Worm (Caenorhabditis elegans) whole organism, young adult: Measurements from ENCODE around the gene hyl-1.

Source experiments
- B0035.1 ChIP-seq: sonication (generic microtip); optimal IDR thresholded peaks from 2 replicates; lab custom pipeline; 2016; ENCODE audit warnings: missing genetic modification characterization, mild to moderate bottlenecking, missing compliant biosample characterization, missing genotype, missing genetic modification reagents
- B0261.1 ChIP-seq: sonication (generic microtip); optimal IDR thresholded peaks from 2 replicates; lab custom pipeline; 2016; ENCODE audit warnings: mild to moderate bottlenecking, missing genetic modification characterization, moderate library complexity, missing compliant biosample characterization
- C17E4.6 ChIP-seq: fragments of 200-800 bp; sonication (Bioruptor generic); IDR thresholded peaks from 2 replicates; pipeline ENCODE4 v1.3.6; 2022; ENCODE audit warnings: missing genetic modification reagents, missing genetic modification characterization, missing compliant biosample characterization
- F22D6.2 ChIP-seq: sonication (generic microtip); optimal IDR thresholded peaks from 2 replicates; lab custom pipeline; 2016; ENCODE audit warnings: mild to moderate bottlenecking, missing genetic modification characterization, missing compliant biosample characterization
- F49E8.2 ChIP-seq: sonication (generic microtip); optimal IDR thresholded peaks from 3 replicates; lab custom pipeline; 2017; ENCODE audit warnings: missing genetic modification characterization, mild to moderate bottlenecking, missing compliant biosample characterization, antibody characterized with exemption, moderate library complexity; ENCODE audit not compliant: insufficient read depth
- F52B5.7 ChIP-seq: sonication (generic microtip); optimal IDR thresholded peaks from 2 replicates; lab custom pipeline; 2016; ENCODE audit warnings: mild to moderate bottlenecking, missing genetic modification characterization, missing compliant biosample characterization
- K12H6.12 ChIP-seq: fragments of 200-800 bp; sonication (Bioruptor generic); optimal IDR thresholded peaks from 2 replicates; lab custom pipeline; 2018; ENCODE audit warnings: mild to moderate bottlenecking, missing genetic modification characterization, missing compliant biosample characterization
- T26A5.8 ChIP-seq: sonication (generic microtip); optimal IDR thresholded peaks from 2 replicates; lab custom pipeline; 2016; ENCODE audit warnings: missing genetic modification characterization, missing compliant biosample characterization
- Y53G8AR.9 ChIP-seq: fragments of 200-800 bp; sonication (Bioruptor generic); conservative IDR thresholded peaks from 2 replicates; pipeline ENCODE4 v1.3.6; 2022; ENCODE audit warnings: missing genetic modification reagents, missing genetic modification characterization, missing compliant biosample characterization
- Y56A3A.18 ChIP-seq: fragments of 200-800 bp; sonication (Bioruptor generic); IDR thresholded peaks from 2 replicates; pipeline ENCODE4 v1.3.6; 2022; ENCODE audit warnings: missing genetic modification reagents, missing genetic modification characterization, missing compliant biosample characterization
- Y79H2A.3 ChIP-seq: fragments of 200-800 bp; sonication (Bioruptor generic); conservative IDR thresholded peaks from 2 replicates; pipeline ENCODE4 v1.3.6; 2022; ENCODE audit warnings: missing genetic modification reagents, missing genetic modification characterization, missing compliant biosample characterization
- ZK185.1 ChIP-seq: sonication (generic microtip); optimal IDR thresholded peaks from 2 replicates; lab custom pipeline; 2016; ENCODE audit warnings: mild to moderate bottlenecking, missing genetic modification characterization, missing compliant biosample characterization; ENCODE audit not compliant: poor library complexity, severe bottlenecking
- ama-1 ChIP-seq, 3 experiments: fragments of 150-350 bp in 1 of 3; sonication (generic microtip) in 2 of 3; optimal IDR thresholded peaks; 2 replicates each; lab custom pipeline; 2014 to 2018; ENCODE audit warnings: missing biosample characterization in 2 of 3, missing genetic modification characterization in 2 of 3, missing genetic modification reagents in 2 of 3
- aptf-3 ChIP-seq: fragments of 200-800 bp; sonication (Bioruptor generic); IDR thresholded peaks from 2 replicates; pipeline ENCODE4 v1.3.6; 2022; ENCODE audit warnings: missing genetic modification characterization, missing compliant biosample characterization
- athp-1 ChIP-seq: sonication (generic microtip); optimal IDR thresholded peaks from 2 replicates; lab custom pipeline; 2017; ENCODE audit warnings: mild to moderate bottlenecking, missing genetic modification characterization, missing compliant biosample characterization
- cebp-1 ChIP-seq, 2 experiments: fragments of 200-800 bp in 1 of 2; sonication (Bioruptor generic) in 1 of 2; sonication (generic microtip) in 1 of 2; IDR thresholded peaks in 1 of 2; optimal IDR thresholded peaks in 1 of 2; 2 replicates each; pipeline versions ENCODE4 v1.3.6 to Lab custom; 2017 to 2022; ENCODE audit warnings: missing compliant biosample characterization in 2 of 2, missing genetic modification characterization in 2 of 2, mild to moderate bottlenecking in 1 of 2, missing genetic modification reagents in 1 of 2, moderate library complexity in 1 of 2
- cebp-2 ChIP-seq: fragments of 200-800 bp; sonication (Bioruptor generic); IDR thresholded peaks from 2 replicates; pipeline ENCODE4 v1.3.6; 2022; ENCODE audit warnings: missing genetic modification characterization, missing compliant biosample characterization
- ceh-27 ChIP-seq: fragments of 200-800 bp; sonication (Bioruptor generic); optimal IDR thresholded peaks from 2 replicates; lab custom pipeline; 2018; ENCODE audit warnings: mild to moderate bottlenecking, missing genetic modification characterization, moderate library complexity, missing compliant biosample characterization
- ceh-91 ChIP-seq: fragments of 200-800 bp; sonication (Bioruptor generic); IDR thresholded peaks from 2 replicates; pipeline ENCODE4 v1.3.6; 2022; ENCODE audit warnings: missing genetic modification reagents, missing genetic modification characterization, missing compliant biosample characterization
- dpff-1 ChIP-seq: sonication (generic microtip); optimal IDR thresholded peaks from 2 replicates; lab custom pipeline; 2017; ENCODE audit warnings: mild to moderate bottlenecking, missing genetic modification characterization, missing compliant biosample characterization
- ekl-4 ChIP-seq: fragments of 200-800 bp; sonication (Bioruptor generic); IDR thresholded peaks from 2 replicates; pipeline ENCODE4 v1.3.6; 2022; ENCODE audit warnings: missing genetic modification reagents, missing genetic modification characterization, missing compliant biosample characterization
- hlh-26 ChIP-seq: fragments of 200-800 bp; sonication (Bioruptor generic); conservative IDR thresholded peaks from 2 replicates; pipeline ENCODE4 v1.3.6; 2022; ENCODE audit warnings: missing genetic modification reagents, missing genetic modification characterization, missing compliant biosample characterization
- hmg-1.2 ChIP-seq: fragments of 200-800 bp; sonication (Bioruptor generic); IDR thresholded peaks from 2 replicates; pipeline ENCODE4 v1.3.6; 2022; ENCODE audit warnings: missing genetic modification reagents, missing genetic modification characterization, missing compliant biosample characterization
- lin-26 ChIP-seq: fragments of 200-800 bp; sonication (Bioruptor generic); IDR thresholded peaks from 2 replicates; pipeline ENCODE4 v1.3.6; 2022; ENCODE audit warnings: missing genetic modification reagents, missing genetic modification characterization, missing compliant biosample characterization
- lin-40 ChIP-seq: sonication (generic microtip); optimal IDR thresholded peaks from 2 replicates; lab custom pipeline; 2016; ENCODE audit warnings: missing genetic modification characterization, mild to moderate bottlenecking, missing compliant biosample characterization, missing genotype, missing genetic modification reagents
- madf-6 ChIP-seq: fragments of 200-800 bp; sonication (Bioruptor generic); IDR thresholded peaks from 2 replicates; pipeline ENCODE4 v1.3.6; 2022; ENCODE audit warnings: missing genetic modification reagents, missing genetic modification characterization, missing compliant biosample characterization
- mes-4 ChIP-seq: sonication (generic microtip); optimal IDR thresholded peaks from 2 replicates; lab custom pipeline; 2016; ENCODE audit warnings: missing genotype, missing genetic modification characterization, missing compliant biosample characterization
- nfya-1 ChIP-seq: sonication (generic microtip); optimal IDR thresholded peaks from 2 replicates; lab custom pipeline; 2017; ENCODE audit warnings: antibody characterized with exemption, missing compliant biosample characterization, missing genetic modification characterization, borderline replicate concordance; ENCODE audit not compliant: insufficient read depth
- nfya-2 ChIP-seq: fragments of 200-800 bp; sonication (Bioruptor generic); IDR thresholded peaks from 2 replicates; pipeline ENCODE4 v1.3.6; 2022; ENCODE audit warnings: missing genetic modification reagents, missing genetic modification characterization, missing compliant biosample characterization
- nhr-90 ChIP-seq: sonication (generic microtip); optimal IDR thresholded peaks from 2 replicates; lab custom pipeline; 2016; ENCODE audit warnings: missing genotype, mild to moderate bottlenecking, missing genetic modification characterization, missing compliant biosample characterization
- pha-4 ChIP-seq: fragments of 150-350 bp; sonication (generic microtip); optimal IDR thresholded peaks from 2 replicates; lab custom pipeline; 2014; ENCODE audit warnings: missing biosample characterization, missing genetic modification reagents, missing genetic modification characterization
- rpc-1 ChIP-seq, 2 experiments: fragments of 150-350 bp in 1 of 2; sonication (generic microtip) in 1 of 2; optimal IDR thresholded peaks; 2 replicates each; lab custom pipeline; 2014 to 2018; ENCODE audit warnings: missing biosample characterization in 1 of 2, missing genetic modification characterization in 1 of 2, missing genetic modification reagents in 1 of 2, missing genotype in 1 of 2
- sdz-38 ChIP-seq: sonication (generic microtip); optimal IDR thresholded peaks from 2 replicates; lab custom pipeline; 2016; ENCODE audit warnings: missing genotype, missing genetic modification characterization, missing compliant biosample characterization
- snpc-1.1 ChIP-seq: sonication (generic microtip); optimal IDR thresholded peaks from 2 replicates; lab custom pipeline; 2017; ENCODE audit warnings: missing genetic modification characterization, mild to moderate bottlenecking, missing compliant biosample characterization, antibody characterized with exemption, moderate library complexity, missing genotype, missing genetic modification reagents; ENCODE audit not compliant: insufficient read depth
- somi-1 ChIP-seq: fragments of 200-800 bp; sonication (Bioruptor generic); optimal IDR thresholded peaks from 2 replicates; lab custom pipeline; 2018; ENCODE audit warnings: mild to moderate bottlenecking, missing genetic modification characterization, missing compliant biosample characterization
- tbp1 ChIP-seq: fragments of 200-800 bp; sonication (Bioruptor generic); optimal IDR thresholded peaks from 2 replicates; lab custom pipeline; 2018; ENCODE audit warnings: mild to moderate bottlenecking, missing genetic modification characterization, missing compliant biosample characterization
- tbx-9 ChIP-seq: sonication (generic microtip); optimal IDR thresholded peaks from 2 replicates; lab custom pipeline; 2016; ENCODE audit warnings: borderline replicate concordance, missing genetic modification characterization, inconsistent platforms, missing compliant biosample characterization
- tlf-1 ChIP-seq: fragments of 200-800 bp; sonication (Bioruptor generic); optimal IDR thresholded peaks from 2 replicates; lab custom pipeline; 2018; ENCODE audit warnings: mild to moderate bottlenecking, missing genetic modification characterization, missing compliant biosample characterization
- unc-130 ChIP-seq: sonication (generic microtip); optimal IDR thresholded peaks from 2 replicates; lab custom pipeline; 2016; ENCODE audit warnings: missing genetic modification reagents, missing genetic modification characterization, missing compliant biosample characterization
- unc-62 ChIP-seq: fragments of 150-350 bp; optimal IDR thresholded peaks from 2 replicates; lab custom pipeline; 2014; ENCODE audit warnings: missing biosample characterization, missing genetic modification reagents, missing genetic modification characterization
- zim-3 ChIP-seq: sonication (generic microtip); optimal IDR thresholded peaks from 2 replicates; lab custom pipeline; 2017; ENCODE audit warnings: mild to moderate bottlenecking, missing genetic modification characterization, moderate library complexity, missing compliant biosample characterization
- ztf-26 ChIP-seq: sonication (generic microtip); optimal IDR thresholded peaks from 2 replicates; lab custom pipeline; 2017; ENCODE audit warnings: missing genetic modification characterization, missing compliant biosample characterization

hyl-1 gene

ce11 chrIV:8523981-8524380, 14.9 kb upstream of the hyl-1 start:
- TF ChIP-seq athp-1 (tag; lab: Kevin White, UChicago) (no peak), ztf-26 (tag; lab: Kevin White, UChicago) (no peak), ceh-91 (GFP tag; lab: Robert Waterston, UW) (no peak), Y79H2A.3 (no peak), tlf-1 (GFP tag; lab: Kevin White, UChicago) (no peak), dpff-1 (tag; lab: Kevin White, UChicago) (no peak), B0261.1 (tag; lab: Kevin White, UChicago) (no peak)
- TF ChIP-seq, all 124 proteins: peak for 0

ce11 chrIV:8526050-8526449, 12.9 kb upstream of the hyl-1 start:
- TF ChIP-seq lin-26 (GFP tag; lab: Robert Waterston, UW) (0 out of 2 replicates have a peak, but pooled peaks have one; percentile 40), K12H6.12 (peak; percentile 16), somi-1 (peak; percentile 67), lin-40 (peak; percentile 21), tbx-9 (tag; lab: Kevin White, UChicago) (no peak), pha-4 (tag; lab: Kevin White, UChicago) (no peak)

ce11 chrIV:8526579-8526978, 12.3 kb upstream of the hyl-1 start:
- TF ChIP-seq F22D6.2 (tag; lab: Kevin White, UChicago) (no peak), tbp1 (GFP tag; lab: Kevin White, UChicago) (no peak), Y53G8AR.9 (GFP tag; lab: Robert Waterston, UW) (no peak), lin-40 (no peak), snpc-1.1 (tag; lab: Kevin White, UChicago) (no peak), unc-130 (GFP tag; lab: Kevin White, UChicago) (no peak), Y56A3A.18 (GFP tag; lab: Robert Waterston, UW) (no peak), T26A5.8 (tag; lab: Kevin White, UChicago) (no peak)

ce11 chrIV:8527598-8528012, 11.3 kb upstream of the hyl-1 start:
- TF ChIP-seq unc-62 (peak; percentile 57), ekl-4 (GFP tag; lab: Robert Waterston, UW) (no peak), F52B5.7 (tag; lab: Kevin White, UChicago) (no peak), hmg-1.2 (GFP tag; lab: Robert Waterston, UW) (peak; percentile 75), mes-4 (tag; lab: Kevin White, UChicago) (no peak), nfya-2 (GFP tag; lab: Robert Waterston, UW) (no peak), Y56A3A.18 (GFP tag; lab: Robert Waterston, UW) (no peak), nfya-1 (tag; lab: Kevin White, UChicago) (no peak), madf-6 (GFP tag; lab: Robert Waterston, UW) (no peak; the same call in 1 of the 2 replicates), cebp-1 (GFP tag; IDR thresholded peaks at IDR 0.05; lab: Robert Waterston, UW) (no peak), cebp-1 (tag; optimal IDR thresholded peaks at IDR 0.05; lab: Kevin White, UChicago) (peak; percentile 84), F49E8.2 (no peak), rpc-1 (optimal IDR thresholded peaks at IDR 0.05; lab: Kevin White, UChicago) (no peak), rpc-1 (tag; optimal IDR thresholded peaks at IDR 0.05; lab: Kevin White, UChicago) (no peak), unc-130 (GFP tag; lab: Kevin White, UChicago) (no peak), ceh-27 (GFP tag; lab: Kevin White, UChicago) (no peak), B0035.1 (peak; percentile 68), lin-26 (GFP tag; lab: Robert Waterston, UW) (0 out of 2 replicates have a peak, but pooled peaks have one; percentile 17), hlh-26 (GFP tag; lab: Robert Waterston, UW) (no peak), nhr-90 (tag; lab: Kevin White, UChicago) (peak; percentile 88), cebp-2 (no peak), T26A5.8 (tag; lab: Kevin White, UChicago) (no peak), ZK185.1 (tag; lab: Kevin White, UChicago) (peak; percentile 34), sdz-38 (tag; lab: Kevin White, UChicago) (no peak), aptf-3 (no peak), ama-1 (optimal IDR thresholded peaks at IDR 0.05; lab: Kevin White, UChicago) (no peak), ama-1 (GFP tag; optimal IDR thresholded peaks at IDR 0.05; lab: Kevin White, UChicago) (no peak), C17E4.6 (GFP tag; lab: Robert Waterston, UW) (no peak), zim-3 (no peak)
